Worm (Caenorhabditis elegans) whole organism, L4/young adult: ENCODE data around the gene R08D7.7.

Experiments
- W03F9.2 ChIP-seq: fragments of 150-350 bp; optimal IDR thresholded peaks from 2 replicates; lab custom pipeline; 2014; ENCODE audit warnings: missing biosample characterization, missing genetic modification characterization
- him-1 ChIP-seq: sonication (generic microtip); optimal IDR thresholded peaks from 2 replicates; lab custom pipeline; 2016; ENCODE audit warnings: missing genotype, missing genetic modification reagents, missing genetic modification characterization, missing compliant biosample characterization

DNA sequence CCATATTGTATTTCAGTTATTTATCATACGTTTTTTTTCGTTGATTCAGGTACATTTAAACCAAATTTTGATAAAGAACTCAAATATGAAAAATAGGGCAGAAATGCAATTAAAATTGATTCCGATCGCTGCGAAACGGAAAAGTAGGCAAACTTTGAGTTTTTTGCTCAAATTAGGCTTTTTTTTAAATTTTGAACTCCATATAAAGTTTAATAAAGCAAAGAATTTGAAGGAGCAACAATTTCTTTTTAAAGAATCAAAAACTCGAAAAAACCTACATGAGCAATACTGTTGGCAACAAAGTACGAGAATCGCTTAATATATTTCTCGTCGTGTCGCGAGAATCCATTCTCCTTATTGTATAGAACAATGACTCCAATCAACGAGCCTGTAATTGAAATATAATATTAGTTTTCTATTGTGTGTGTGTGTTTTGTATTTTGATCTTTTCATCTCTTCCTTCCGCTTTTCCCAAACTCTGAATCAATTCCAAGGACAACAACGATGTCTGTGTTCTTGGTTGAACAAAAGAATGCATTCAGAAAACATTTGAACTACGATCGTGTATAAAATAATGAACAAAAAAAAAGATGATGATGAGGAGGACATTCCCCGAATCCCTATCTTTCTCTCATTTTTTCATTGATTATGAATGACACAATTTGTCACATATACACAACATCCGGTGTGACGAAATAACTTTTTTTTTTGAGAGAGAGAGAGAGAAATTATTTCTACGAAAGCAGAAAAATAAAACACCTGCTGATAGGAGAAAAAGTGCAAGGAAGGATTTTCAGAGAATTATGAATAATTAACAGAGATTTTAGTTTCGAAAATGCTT, 11.1 kb upstream of the R08D7.7 start:
- TF ChIP-seq W03F9.2 (tag; lab: Kevin White, UChicago) (no peak), him-1 (tag; lab: Kevin White, UChicago) (no peak)
